Worm (Caenorhabditis elegans): ENCODE measurements around the gene F14F7.7.

Gene F14F7.7

DNA sequence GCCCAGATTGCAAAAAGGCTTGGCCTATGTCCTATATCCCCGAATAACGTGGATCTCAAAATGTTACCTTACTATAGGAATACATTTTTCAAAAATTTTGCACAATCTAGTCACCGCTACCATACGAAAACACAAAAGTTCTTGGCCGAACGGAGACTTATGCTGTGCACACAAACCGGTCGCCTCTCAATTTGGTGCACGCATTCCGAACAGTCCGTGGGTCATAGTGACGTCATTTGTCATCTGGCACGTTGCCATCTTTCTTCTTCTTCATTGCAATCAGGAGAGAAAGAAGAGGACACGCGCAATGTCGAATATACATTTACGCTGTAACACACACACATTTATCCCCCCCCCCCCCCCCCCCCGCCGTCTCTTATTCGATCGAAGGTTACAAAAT lies 35.0 kb downstream of the F14F7.7 start:
- TF ChIP-seq unc-62 (GFP tag; optimal IDR thresholded peaks at IDR 0.05): no peak

DNA sequence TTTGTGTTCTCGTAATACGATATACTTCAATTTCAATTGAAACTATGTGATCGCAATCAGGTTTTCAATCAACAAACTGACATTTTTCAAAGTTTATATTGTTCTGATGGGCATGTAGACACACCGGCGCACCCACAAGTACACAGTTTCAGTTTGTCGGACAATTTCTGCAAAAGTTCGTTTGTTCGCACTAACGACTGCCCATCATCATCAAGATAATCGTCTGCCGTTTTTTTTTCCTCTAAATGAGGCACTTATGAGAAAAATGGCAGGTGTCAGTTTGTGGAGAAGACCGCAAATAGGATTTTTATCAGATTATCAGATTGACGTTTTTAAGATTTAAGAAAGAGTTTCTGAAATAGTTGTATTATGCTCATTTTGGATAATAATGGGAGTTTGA lies 36.1 kb downstream of the F14F7.7 start:
- TF ChIP-seq unc-62 (GFP tag; optimal IDR thresholded peaks at IDR 0.05): no peak

DNA sequence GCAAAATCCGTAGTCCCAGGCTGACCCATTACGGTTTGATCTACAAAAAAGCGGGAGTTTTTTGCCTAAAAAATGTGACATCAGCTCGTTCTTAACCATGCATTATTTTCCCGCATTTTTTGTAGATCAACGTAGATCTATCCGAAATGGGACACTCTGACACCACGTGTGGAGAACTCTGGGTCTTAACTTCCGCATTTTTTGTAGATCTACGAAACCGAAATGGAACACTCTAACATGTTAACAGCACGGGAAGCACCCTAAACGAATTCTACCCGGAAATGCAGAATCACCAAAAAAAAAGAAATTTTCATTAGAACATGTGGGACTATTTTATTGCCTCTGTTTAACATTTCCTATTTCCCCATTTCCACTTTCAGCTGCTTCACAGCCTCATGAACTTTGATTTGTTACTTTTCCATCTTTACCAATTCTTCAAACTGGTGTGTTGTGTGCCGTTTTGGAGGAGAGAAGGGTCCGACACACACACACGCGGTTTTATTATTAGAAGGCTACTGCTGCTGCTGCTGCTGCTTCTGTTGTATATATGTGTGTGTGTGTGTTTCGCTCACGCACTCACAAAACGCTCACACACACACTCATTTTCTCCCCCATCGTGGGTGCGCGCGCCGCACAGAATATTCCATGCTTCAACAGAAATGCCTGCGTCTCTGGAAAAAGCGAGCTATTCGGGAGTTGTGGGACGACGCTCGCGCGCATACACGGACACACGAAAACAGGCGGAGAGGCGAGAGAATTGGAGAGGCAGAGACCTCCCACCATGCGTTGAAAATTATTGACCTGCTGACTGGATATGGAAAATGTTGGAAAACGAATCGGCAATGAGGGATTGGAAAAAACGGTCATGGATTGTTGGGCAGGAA lies 37.4 kb downstream of the F14F7.7 start:
- no peak for TF ChIP-seq unc-62 (GFP tag; optimal IDR thresholded peaks at IDR 0.05)

DNA sequence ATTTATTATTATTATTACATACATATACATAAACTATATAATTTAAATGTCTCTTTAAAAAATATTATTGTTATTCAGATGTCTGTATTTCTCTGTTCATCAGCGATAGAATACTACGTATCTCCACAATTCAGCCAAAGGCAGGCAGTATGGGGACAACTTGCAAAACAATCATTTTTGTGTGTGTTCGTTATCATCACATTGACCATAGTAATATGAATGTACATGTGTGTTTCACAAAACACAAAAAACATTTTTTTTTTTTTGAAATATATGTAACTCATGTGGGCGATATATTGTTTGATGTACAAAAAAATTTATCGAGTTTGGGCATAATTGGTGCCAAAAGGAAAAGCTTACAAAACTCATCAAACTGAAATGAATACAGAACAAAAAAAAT lies 38.7 kb downstream of the F14F7.7 start:
- TF ChIP-seq unc-62 (GFP tag; optimal IDR thresholded peaks at IDR 0.05): no peak

DNA sequence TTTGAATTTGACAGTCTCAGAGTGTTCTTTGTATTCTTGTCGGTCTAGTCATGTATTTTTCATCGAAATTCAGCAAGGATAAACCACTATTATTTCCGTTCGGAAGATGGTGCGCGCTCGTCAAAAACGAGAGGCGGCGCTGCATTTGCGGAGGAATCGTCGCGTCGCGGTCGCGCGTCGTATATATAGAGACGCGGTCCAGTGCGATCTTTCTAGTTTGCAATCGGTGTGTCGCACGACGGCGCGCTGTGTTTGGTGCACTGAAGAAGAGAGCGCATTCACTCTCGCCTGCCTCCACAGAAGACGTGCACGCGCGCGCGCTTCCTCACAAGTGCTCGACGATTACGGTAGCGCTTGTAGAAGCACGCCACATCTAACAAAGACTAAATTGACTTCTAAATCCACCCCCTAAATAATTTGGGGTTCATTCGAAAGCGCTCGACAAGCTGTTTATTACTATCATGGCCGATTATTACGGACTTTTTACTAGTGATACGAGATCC lies 39.9 kb downstream of the F14F7.7 start, which contains the start of gene Y39E4B.6:
Gene Y39E4B.6, plus strand, starts transcription at position 209 of the 503 bp plus-strand sequence.
- TF ChIP-seq unc-62 (GFP tag; optimal IDR thresholded peaks at IDR 0.05): no peak

DNA sequence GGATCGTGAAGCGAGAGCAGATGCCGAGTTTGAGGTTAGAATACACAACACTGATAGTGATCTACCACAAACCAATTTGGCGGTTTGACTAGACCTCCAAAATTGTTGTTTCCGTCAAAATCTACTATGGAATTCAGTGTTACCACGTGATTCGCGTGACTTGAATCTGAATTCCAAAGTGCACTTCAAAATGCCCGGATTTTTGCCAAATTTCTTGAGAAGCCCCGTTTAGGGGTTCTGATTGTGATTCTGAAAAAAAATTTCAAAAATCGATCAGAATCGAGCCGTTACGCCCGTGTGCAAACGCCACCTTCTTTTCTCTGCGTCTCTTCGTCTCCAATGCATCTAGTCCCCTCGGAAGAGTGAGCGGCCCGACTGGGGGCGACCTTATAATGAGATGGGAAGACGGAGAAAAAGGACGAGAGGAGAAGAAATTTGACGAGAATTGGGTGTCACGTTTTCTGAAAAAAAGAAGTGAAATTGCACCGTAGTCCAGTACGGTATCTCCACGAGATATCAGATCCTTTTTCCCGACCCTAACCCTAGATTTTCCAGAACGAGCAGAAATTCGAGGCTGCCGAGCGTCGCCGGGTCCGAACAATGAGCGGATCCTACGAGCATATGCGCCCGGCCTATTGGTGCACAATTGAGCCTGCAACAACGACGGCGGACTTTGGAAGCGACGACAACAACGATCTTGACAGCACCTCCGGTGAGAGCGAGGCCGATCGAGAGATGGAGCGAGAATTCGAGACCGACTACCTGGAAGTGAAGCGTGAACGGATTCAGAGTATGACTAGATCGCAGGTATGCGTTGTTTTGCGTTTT lies 40.9 kb downstream of the F14F7.7 start:
- TF ChIP-seq unc-62 (GFP tag; optimal IDR thresholded peaks at IDR 0.05): no peak

All from whole organism, dauer.